Worm (Caenorhabditis elegans) whole organism, young adult: Measurements from ENCODE around the gene tag-124.

ENCODE experiments used
- aptf-3 ChIP-seq: fragments of 200-800 bp; sonication (Bioruptor generic); IDR thresholded peaks from 2 replicates; pipeline ENCODE4 v1.3.6; 2022; ENCODE audit warnings: missing genetic modification characterization, missing compliant biosample characterization
- rcor-1 ChIP-seq: fragments of 200-800 bp; sonication (Bioruptor generic); IDR thresholded peaks from 2 replicates; pipeline ENCODE4 v1.3.6; 2022; ENCODE audit warnings: missing genetic modification reagents, missing genetic modification characterization, missing compliant biosample characterization
- sdz-38 ChIP-seq: sonication (generic microtip); optimal IDR thresholded peaks from 2 replicates; lab custom pipeline; 2016; ENCODE audit warnings: missing genotype, missing genetic modification characterization, missing compliant biosample characterization
- unc-130 ChIP-seq: sonication (generic microtip); optimal IDR thresholded peaks from 2 replicates; lab custom pipeline; 2016; ENCODE audit warnings: missing genetic modification reagents, missing genetic modification characterization, missing compliant biosample characterization
- unc-62 ChIP-seq: fragments of 150-350 bp; optimal IDR thresholded peaks from 2 replicates; lab custom pipeline; 2014; ENCODE audit warnings: missing biosample characterization, missing genetic modification reagents, missing genetic modification characterization
- xnd-1 ChIP-seq: sonication (generic microtip); optimal IDR thresholded peaks from 2 replicates; lab custom pipeline; 2016; ENCODE audit warnings: missing genotype, missing genetic modification reagents, missing genetic modification characterization, missing compliant biosample characterization

DNA sequence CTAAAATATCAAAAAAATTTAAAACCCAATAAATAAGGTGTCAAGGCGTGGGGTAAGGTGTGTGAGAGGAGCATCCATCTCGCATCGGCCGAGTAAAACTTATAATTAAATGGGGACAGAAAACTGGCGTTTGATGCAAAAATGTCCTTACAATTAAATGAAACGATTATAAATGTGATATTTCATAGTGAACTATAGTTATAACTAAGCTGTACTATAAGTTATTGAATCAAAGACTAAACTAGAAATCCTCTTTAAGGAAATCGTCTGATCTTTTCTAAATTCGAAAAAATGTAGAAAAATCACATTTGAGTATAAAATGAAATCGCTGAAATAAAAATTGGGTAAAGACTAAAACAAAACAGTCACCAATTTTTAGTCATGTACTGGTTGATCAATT is 40.4 kb upstream of the tag-124 start, which contains the start of gene sra-6:
- TF ChIP-seq aptf-3 (GFP tag; lab: Robert Waterston, UW) (no peak), unc-62 (GFP tag; lab: Kevin White, UChicago) (no peak), xnd-1 (tag; lab: Kevin White, UChicago) (no peak), rcor-1 (GFP tag; lab: Robert Waterston, UW) (no peak), sdz-38 (no peak), unc-130 (GFP tag; lab: Kevin White, UChicago) (no peak)
